Worm (Caenorhabditis elegans) whole organism, young adult: ENCODE measurements around the gene prp-19.
A peak's percentile ranks its signal among the peaks of the same experiment; 100 is the strongest.

Experiments used
- F23B12.7 ChIP-seq: sonication (generic microtip); optimal IDR thresholded peaks from 2 replicates; lab custom pipeline; 2017; ENCODE audit warnings: missing genetic modification characterization, mild to moderate bottlenecking, missing compliant biosample characterization, antibody characterized with exemption, moderate library complexity; ENCODE audit not compliant: insufficient read depth
- F37B4.10 ChIP-seq: fragments of 200-800 bp; sonication (Bioruptor generic); IDR thresholded peaks from 2 replicates; pipeline ENCODE4 v1.3.6; 2022; ENCODE audit warnings: missing genetic modification characterization, missing compliant biosample characterization
- K12H6.12 ChIP-seq: fragments of 200-800 bp; sonication (Bioruptor generic); optimal IDR thresholded peaks from 2 replicates; lab custom pipeline; 2018; ENCODE audit warnings: mild to moderate bottlenecking, missing genetic modification characterization, missing compliant biosample characterization
- T26A5.8 ChIP-seq: sonication (generic microtip); optimal IDR thresholded peaks from 2 replicates; lab custom pipeline; 2016; ENCODE audit warnings: missing genetic modification characterization, missing compliant biosample characterization
- Y53G8AR.9 ChIP-seq: fragments of 200-800 bp; sonication (Bioruptor generic); conservative IDR thresholded peaks from 2 replicates; pipeline ENCODE4 v1.3.6; 2022; ENCODE audit warnings: missing genetic modification reagents, missing genetic modification characterization, missing compliant biosample characterization
- Y95B8A.8 ChIP-seq: fragments of 200-800 bp; sonication (Bioruptor generic); IDR thresholded peaks from 2 replicates; pipeline ENCODE4 v1.3.6; 2022; ENCODE audit warnings: missing genetic modification reagents, missing genetic modification characterization, missing compliant biosample characterization
- atf-7 ChIP-seq: sonication (generic microtip); optimal IDR thresholded peaks from 2 replicates; lab custom pipeline; 2017; ENCODE audit warnings: mild to moderate bottlenecking, missing genetic modification characterization, missing compliant biosample characterization
- athp-1 ChIP-seq: sonication (generic microtip); optimal IDR thresholded peaks from 2 replicates; lab custom pipeline; 2017; ENCODE audit warnings: mild to moderate bottlenecking, missing genetic modification characterization, missing compliant biosample characterization
- attf-3 ChIP-seq: fragments of 200-800 bp; sonication (Bioruptor generic); conservative IDR thresholded peaks from 2 replicates; pipeline ENCODE4 v1.3.6; 2022; ENCODE audit warnings: missing genetic modification reagents, missing genetic modification characterization, missing compliant biosample characterization
- attf-5 ChIP-seq: fragments of 200-800 bp; sonication (Bioruptor generic); optimal IDR thresholded peaks from 2 replicates; lab custom pipeline; 2018; ENCODE audit warnings: mild to moderate bottlenecking, missing genetic modification characterization, missing compliant biosample characterization
- cebp-1 ChIP-seq, 2 experiments: fragments of 200-800 bp in 1 of 2; sonication (Bioruptor generic) in 1 of 2; sonication (generic microtip) in 1 of 2; IDR thresholded peaks in 1 of 2; optimal IDR thresholded peaks in 1 of 2; 2 replicates each; pipeline versions ENCODE4 v1.3.6 to Lab custom; 2017 to 2022; ENCODE audit warnings: missing compliant biosample characterization in 2 of 2, missing genetic modification characterization in 2 of 2, mild to moderate bottlenecking in 1 of 2, missing genetic modification reagents in 1 of 2, moderate library complexity in 1 of 2
- ceh-40 ChIP-seq: fragments of 200-800 bp; sonication (Bioruptor generic); IDR thresholded peaks from 2 replicates; pipeline ENCODE4 v1.3.6; 2022; ENCODE audit warnings: missing genetic modification characterization, missing compliant biosample characterization
- chd-7 ChIP-seq: sonication (generic microtip); optimal IDR thresholded peaks from 2 replicates; lab custom pipeline; 2016; ENCODE audit warnings: mild to moderate bottlenecking, missing genetic modification characterization, moderate library complexity, missing compliant biosample characterization
- efl-1 ChIP-seq: fragments of 150-350 bp; optimal IDR thresholded peaks from 2 replicates; lab custom pipeline; 2014; ENCODE audit warnings: missing biosample characterization, missing genetic modification reagents, missing genetic modification characterization
- ekl-4 ChIP-seq: fragments of 200-800 bp; sonication (Bioruptor generic); IDR thresholded peaks from 2 replicates; pipeline ENCODE4 v1.3.6; 2022; ENCODE audit warnings: missing genetic modification reagents, missing genetic modification characterization, missing compliant biosample characterization
- lag-1 ChIP-seq: fragments of 200-800 bp; sonication (Bioruptor generic); IDR thresholded peaks from 2 replicates; pipeline ENCODE4 v1.3.6; 2022; ENCODE audit warnings: missing genetic modification reagents, missing genetic modification characterization, missing compliant biosample characterization
- let-607 ChIP-seq, 2 experiments: fragments of 200-800 bp in 1 of 2; sonication (Bioruptor generic) in 1 of 2; sonication (generic microtip) in 1 of 2; optimal IDR thresholded peaks; 2 replicates each; lab custom pipeline; 2016 to 2018; ENCODE audit warnings: mild to moderate bottlenecking in 2 of 2, missing compliant biosample characterization in 2 of 2, missing genetic modification characterization in 2 of 2, moderate library complexity in 2 of 2, missing genotype in 1 of 2
- lin-35 ChIP-seq, 3 experiments: fragments of 150-350 bp in 2 of 3; sonication (generic microtip) in 1 of 3; optimal IDR thresholded peaks; 2 replicates each; lab custom pipeline; 2014 to 2018; ENCODE audit warnings: missing biosample characterization in 3 of 3, missing genetic modification characterization in 3 of 3, missing genetic modification reagents in 3 of 3
- lsl-1 ChIP-seq: fragments of 200-800 bp; sonication (Bioruptor generic); optimal IDR thresholded peaks from 2 replicates; lab custom pipeline; 2018; ENCODE audit warnings: mild to moderate bottlenecking, missing genetic modification characterization, moderate library complexity, missing compliant biosample characterization
- lsy-27 ChIP-seq: sonication (generic microtip); optimal IDR thresholded peaks from 2 replicates; lab custom pipeline; 2017; ENCODE audit warnings: missing genetic modification characterization, mild to moderate bottlenecking, missing compliant biosample characterization, antibody characterized with exemption, missing genotype, borderline replicate concordance; ENCODE audit not compliant: insufficient read depth
- madf-10 ChIP-seq: sonication (generic microtip); optimal IDR thresholded peaks from 2 replicates; lab custom pipeline; 2016; ENCODE audit warnings: mild to moderate bottlenecking, missing genetic modification characterization, missing compliant biosample characterization
- mcd-1 ChIP-seq: fragments of 200-800 bp; sonication (Bioruptor generic); IDR thresholded peaks from 2 replicates; pipeline ENCODE4 v1.3.6; 2022; ENCODE audit warnings: missing genetic modification reagents, missing genetic modification characterization, missing compliant biosample characterization
- mel-28 ChIP-seq: sonication (generic microtip); optimal IDR thresholded peaks from 2 replicates; lab custom pipeline; 2016; ENCODE audit warnings: borderline replicate concordance, mild to moderate bottlenecking, missing genetic modification characterization, missing compliant biosample characterization
- nhr-120 ChIP-seq: fragments of 200-800 bp; sonication (Bioruptor generic); IDR thresholded peaks from 2 replicates; pipeline ENCODE4 v1.3.6; 2022; ENCODE audit warnings: missing genetic modification characterization, missing compliant biosample characterization
- nhr-80 ChIP-seq: sonication (generic microtip); optimal IDR thresholded peaks from 2 replicates; lab custom pipeline; 2016; ENCODE audit warnings: missing genetic modification characterization, missing compliant biosample characterization
- rpc-1 ChIP-seq, 2 experiments: fragments of 150-350 bp in 1 of 2; sonication (generic microtip) in 1 of 2; optimal IDR thresholded peaks; 2 replicates each; lab custom pipeline; 2014 to 2018; ENCODE audit warnings: missing biosample characterization in 1 of 2, missing genetic modification characterization in 1 of 2, missing genetic modification reagents in 1 of 2, missing genotype in 1 of 2
- snpc-1.1 ChIP-seq: sonication (generic microtip); optimal IDR thresholded peaks from 2 replicates; lab custom pipeline; 2017; ENCODE audit warnings: missing genetic modification characterization, mild to moderate bottlenecking, missing compliant biosample characterization, antibody characterized with exemption, moderate library complexity, missing genotype, missing genetic modification reagents; ENCODE audit not compliant: insufficient read depth
- snpc-3.4 ChIP-seq: sonication (generic microtip); optimal IDR thresholded peaks from 2 replicates; lab custom pipeline; 2017; ENCODE audit warnings: missing genetic modification characterization, mild to moderate bottlenecking, missing compliant biosample characterization, antibody characterized with exemption, moderate library complexity, missing genotype, missing genetic modification reagents
- snpc-4 ChIP-seq, 5 experiments: fragments of 150-350 bp in 1 of 5; sonication (generic microtip) in 4 of 5; optimal IDR thresholded peaks; 2 replicates each; lab custom pipeline; 2014 to 2018; ENCODE audit warnings: missing genetic modification characterization in 5 of 5, missing biosample characterization in 3 of 5, antibody characterized with exemption in 2 of 5, mild to moderate bottlenecking in 2 of 5, missing compliant biosample characterization in 2 of 5, missing genotype in 2 of 5, moderate library complexity in 2 of 5, missing genetic modification reagents in 1 of 5
- tbp1 ChIP-seq: fragments of 200-800 bp; sonication (Bioruptor generic); optimal IDR thresholded peaks from 2 replicates; lab custom pipeline; 2018; ENCODE audit warnings: mild to moderate bottlenecking, missing genetic modification characterization, missing compliant biosample characterization
- tbx-9 ChIP-seq: sonication (generic microtip); optimal IDR thresholded peaks from 2 replicates; lab custom pipeline; 2016; ENCODE audit warnings: borderline replicate concordance, missing genetic modification characterization, inconsistent platforms, missing compliant biosample characterization
- tlf-1 ChIP-seq: fragments of 200-800 bp; sonication (Bioruptor generic); optimal IDR thresholded peaks from 2 replicates; lab custom pipeline; 2018; ENCODE audit warnings: mild to moderate bottlenecking, missing genetic modification characterization, missing compliant biosample characterization
- unc-62 ChIP-seq: fragments of 150-350 bp; optimal IDR thresholded peaks from 2 replicates; lab custom pipeline; 2014; ENCODE audit warnings: missing biosample characterization, missing genetic modification reagents, missing genetic modification characterization
- ztf-22 ChIP-seq: fragments of 200-800 bp; sonication (Bioruptor generic); optimal IDR thresholded peaks from 2 replicates; lab custom pipeline; 2018; ENCODE audit warnings: mild to moderate bottlenecking, missing genetic modification characterization, moderate library complexity, missing compliant biosample characterization

Gene prp-19

ce11 chrIII:5144169-5144568, 27.7 kb downstream of the prp-19 start (continued):
- no peak for TF ChIP-seq madf-10 (tag; lab: Kevin White, UChicago)
- no peak for TF ChIP-seq ceh-40 (GFP tag; lab: Robert Waterston, UW)
- no peak for TF ChIP-seq efl-1

DNA sequence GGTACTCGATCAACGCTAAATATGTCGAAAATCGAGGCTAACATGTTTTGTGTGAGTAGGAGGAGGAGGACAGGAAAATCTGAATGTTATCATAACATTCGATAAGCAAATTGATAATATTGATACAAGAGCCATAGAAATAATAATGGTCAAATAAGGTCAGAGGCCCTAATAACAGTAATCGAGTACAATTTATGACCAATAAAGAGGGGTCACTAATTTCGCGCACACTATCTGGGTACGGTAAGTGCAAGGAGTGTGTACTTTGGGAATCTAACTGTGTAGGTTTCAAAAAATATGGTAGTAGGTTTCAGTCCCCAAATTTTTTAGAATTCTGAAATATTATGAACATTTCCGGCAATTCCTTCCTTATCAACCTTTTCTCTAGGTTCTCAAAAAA, 28.3 kb downstream of the prp-19 start:
- TF ChIP-seq Y53G8AR.9 (GFP tag; lab: Robert Waterston, UW) (no peak), mel-28 (tag; lab: Kevin White, UChicago) (no peak), nhr-80 (tag; lab: Kevin White, UChicago) (no peak), lsl-1 (GFP tag; lab: Kevin White, UChicago) (no peak), tlf-1 (GFP tag; lab: Kevin White, UChicago) (no peak), ekl-4 (no peak), nhr-120 (GFP tag; lab: Robert Waterston, UW) (no peak), T26A5.8 (tag; lab: Kevin White, UChicago) (no peak), athp-1 (tag; lab: Kevin White, UChicago) (no peak), attf-3 (no peak), snpc-4 (GFP tag; optimal IDR thresholded peaks at IDR 0.05; lab: Kevin White, UChicago) (no peak), snpc-4 (tag; optimal IDR thresholded peaks at IDR 0.05; lab: Kevin White, UChicago) (no peak), rpc-1 (optimal IDR thresholded peaks at IDR 0.05; lab: Kevin White, UChicago) (no peak), rpc-1 (tag; optimal IDR thresholded peaks at IDR 0.05; lab: Kevin White, UChicago) (no peak), lsy-27 (tag; lab: Kevin White, UChicago) (no peak), chd-7 (tag; lab: Kevin White, UChicago) (no peak), atf-7 (tag; lab: Kevin White, UChicago) (no peak), let-607 (tag; optimal IDR thresholded peaks at IDR 0.05; lab: Kevin White, UChicago) (no peak)

- TF ChIP-seq nhr-80 (tag; lab: Kevin White, UChicago) (peak; percentile 63), F37B4.10 (GFP tag; lab: Robert Waterston, UW) (0 out of 2 replicates have a peak, but pooled peaks have one; percentile 12), lag-1 (GFP tag; lab: Robert Waterston, UW) (no peak), unc-62 (GFP tag; lab: Kevin White, UChicago) (peak; percentile 5)
These were observed 29.9 kb downstream of the prp-19 start for ce11 chrIII:5141935-5142334.

DNA sequence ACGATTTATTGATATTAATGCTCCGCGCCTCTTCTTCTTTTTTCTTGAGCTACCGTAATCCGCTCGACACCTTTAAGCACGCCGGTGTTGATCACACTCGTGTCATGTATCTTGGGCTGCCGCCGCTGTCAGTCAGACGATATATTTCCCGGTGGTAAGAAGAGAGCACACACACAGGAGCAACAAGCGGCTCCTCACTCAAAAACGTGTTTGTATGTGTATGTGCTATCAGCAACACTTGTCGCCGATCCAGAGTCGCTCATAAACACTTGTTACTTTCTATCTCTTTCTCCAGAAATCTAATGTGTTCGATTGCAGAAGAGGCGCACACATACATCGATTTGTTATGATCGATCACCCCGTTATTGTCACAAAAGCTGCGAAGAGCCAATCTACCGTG, 31.3 kb downstream of the prp-19 start:
- TF ChIP-seq snpc-3.4 (tag; lab: Kevin White, UChicago) (no peak), Y95B8A.8 (GFP tag; lab: Robert Waterston, UW) (no peak), cebp-1 (GFP tag; IDR thresholded peaks at IDR 0.05; lab: Robert Waterston, UW) (no peak), cebp-1 (tag; optimal IDR thresholded peaks at IDR 0.05; lab: Kevin White, UChicago) (no peak), ztf-22 (no peak), nhr-80 (tag; lab: Kevin White, UChicago) (peak; percentile 66), attf-5 (GFP tag; lab: Kevin White, UChicago) (no peak), lag-1 (GFP tag; lab: Robert Waterston, UW) (no peak), K12H6.12 (tag; lab: Kevin White, UChicago) (peak; percentile 11), F23B12.7 (tag; lab: Kevin White, UChicago) (no peak), tbp1 (no peak), lin-35 (GFP tag; optimal IDR thresholded peaks at IDR 0.05; lab: Kevin White, UChicago) (no peak), mcd-1 (no peak), snpc-1.1 (tag; lab: Kevin White, UChicago) (no peak), tbx-9 (no peak)
